Fruit fly (Drosophila melanogaster) whole organism, embryonic: ENCODE data around the gene unc-119.
A peak's percentile ranks its signal among the peaks of the same experiment; 100 is the strongest.

Experiments
- Atf6 ChIP-seq: fragments of 200-800 bp; sonication (Bioruptor generic); IDR thresholded peaks from 2 replicates; pipeline ENCODE4 v1.3.6; 2022; ENCODE audit warnings: missing biosample characterization, missing genetic modification characterization
- CG10431 ChIP-seq: fragments of 200-800 bp; sonication (Bioruptor generic); optimal IDR thresholded peaks from 3 replicates; lab custom pipeline; 2018; ENCODE audit warnings: missing biosample characterization, mild to moderate bottlenecking, missing genetic modification characterization
- CG11247 ChIP-seq: fragments of 200-800 bp; sonication (Bioruptor generic); IDR thresholded peaks from 2 replicates; pipeline ENCODE4 v1.3.6; 2022; ENCODE audit warnings: missing biosample characterization, missing genetic modification characterization
- CG11696 ChIP-seq: fragments of 200-800 bp; sonication (Bioruptor generic); IDR thresholded peaks from 2 replicates; pipeline ENCODE4 v1.3.6; 2022; ENCODE audit warnings: missing biosample characterization, missing genetic modification characterization
- CG12236 ChIP-seq: fragments of 200-800 bp; sonication (Bioruptor generic); optimal IDR thresholded peaks from 2 replicates; lab custom pipeline; 2016; ENCODE audit warnings: missing biosample characterization, missing genetic modification characterization
- CG14965 ChIP-seq: fragments of 200-800 bp; sonication (Bioruptor generic); optimal IDR thresholded peaks from 2 replicates; lab custom pipeline; 2016; ENCODE audit warnings: missing biosample characterization, missing genetic modification characterization, borderline replicate concordance
- CG15514 ChIP-seq: fragments of 200-800 bp; sonication (Bioruptor generic); optimal IDR thresholded peaks from 3 replicates; lab custom pipeline; 2017; ENCODE audit warnings: missing biosample characterization, missing genetic modification characterization, mild to moderate bottlenecking, moderate library complexity, missing genetic modification reagents
- CG17328 ChIP-seq: fragments of 200-800 bp; sonication (Bioruptor generic); IDR thresholded peaks from 2 replicates; pipeline ENCODE4 v1.3.6; 2022; ENCODE audit warnings: missing biosample characterization, missing genetic modification characterization
- CG18262 ChIP-seq: fragments of 200-800 bp; optimal IDR thresholded peaks from 3 replicates; lab custom pipeline; 2019; ENCODE audit warnings: missing biosample characterization, mild to moderate bottlenecking, missing genetic modification characterization, moderate library complexity
- CG1832 ChIP-seq: fragments of 200-800 bp; sonication (Bioruptor generic); optimal IDR thresholded peaks from 2 replicates; lab custom pipeline; 2017; ENCODE audit warnings: missing biosample characterization, mild to moderate bottlenecking, missing genetic modification characterization, inconsistent platforms
- CG2129 ChIP-seq: fragments of 200-800 bp; sonication (Bioruptor generic); IDR thresholded peaks from 2 replicates; pipeline ENCODE4 v1.3.6; 2022; ENCODE audit warnings: missing biosample characterization, missing genetic modification characterization; ENCODE audit not compliant: partially characterized antibody
- CG30431 ChIP-seq: fragments of 200-800 bp; sonication (Bioruptor generic); optimal IDR thresholded peaks from 2 replicates; lab custom pipeline; 2017; ENCODE audit warnings: missing biosample characterization, missing genetic modification characterization
- CG3995 ChIP-seq: fragments of 200-800 bp; sonication (Bioruptor generic); optimal IDR thresholded peaks from 3 replicates; lab custom pipeline; 2016; ENCODE audit warnings: missing biosample characterization, missing genetic modification characterization
- CG4617 ChIP-seq: fragments of 200-800 bp; sonication (Bioruptor generic); optimal IDR thresholded peaks from 3 replicates; lab custom pipeline; 2016; ENCODE audit warnings: missing biosample characterization, missing genetic modification characterization, borderline replicate concordance
- CG4820 ChIP-seq: fragments of 200-800 bp; sonication (Bioruptor generic); optimal IDR thresholded peaks from 3 replicates; lab custom pipeline; 2016; ENCODE audit warnings: missing biosample characterization, missing genetic modification characterization
- CG6254 ChIP-seq: fragments of 200-800 bp; sonication (Bioruptor generic); optimal IDR thresholded peaks from 3 replicates; lab custom pipeline; 2017; ENCODE audit warnings: mild to moderate bottlenecking, missing biosample characterization, missing genetic modification reagents, missing genetic modification characterization
- CG6654 ChIP-seq: fragments of 200-800 bp; sonication (Bioruptor generic); optimal IDR thresholded peaks from 2 replicates; lab custom pipeline; 2017; ENCODE audit warnings: missing biosample characterization, mild to moderate bottlenecking, missing genetic modification characterization
- CG6854 ChIP-seq: fragments of 200-800 bp; sonication (Bioruptor generic); optimal IDR thresholded peaks from 3 replicates; lab custom pipeline; 2017; ENCODE audit warnings: missing biosample characterization, mild to moderate bottlenecking, missing genetic modification characterization
- CG7372 ChIP-seq: fragments of 200-800 bp; sonication (Bioruptor generic); IDR thresholded peaks from 2 replicates; pipeline ENCODE4 v1.3.6; 2022; ENCODE audit warnings: missing biosample characterization, missing genetic modification characterization
- CG8359 ChIP-seq: fragments of 200-800 bp; sonication (Bioruptor generic); optimal IDR thresholded peaks from 2 replicates; lab custom pipeline; 2017; ENCODE audit warnings: missing biosample characterization, mild to moderate bottlenecking, missing genetic modification characterization, borderline replicate concordance
- CG8765 ChIP-seq: fragments of 200-800 bp; sonication (Bioruptor generic); IDR thresholded peaks from 2 replicates; pipeline ENCODE4 v1.3.6; 2022; ENCODE audit warnings: missing biosample characterization, missing genetic modification characterization
- CG9797 ChIP-seq: fragments of 200-800 bp; sonication (Bioruptor generic); optimal IDR thresholded peaks from 3 replicates; lab custom pipeline; 2018; ENCODE audit warnings: missing biosample characterization, mild to moderate bottlenecking, missing genetic modification characterization
- Dek ChIP-seq: fragments of 200-800 bp; sonication (Bioruptor generic); optimal IDR thresholded peaks from 3 replicates; lab custom pipeline; 2019; ENCODE audit warnings: missing biosample characterization, mild to moderate bottlenecking, missing genetic modification characterization, moderate library complexity
- Dfd ChIP-seq, 2 experiments: fragments of >200 bp; optimal IDR thresholded peaks; 2 replicates each; lab custom pipeline; 2017; ENCODE audit warnings: missing biosample characterization in 2 of 2, missing genetic modification characterization in 2 of 2
- Dref ChIP-seq: fragments of 200-800 bp; sonication (Bioruptor generic); IDR thresholded peaks from 2 replicates; pipeline ENCODE4 v1.3.6; 2022; ENCODE audit warnings: missing biosample characterization, missing genetic modification characterization
- Ptx1 ChIP-seq: fragments of 200-800 bp; sonication (Bioruptor generic); IDR thresholded peaks from 2 replicates; pipeline ENCODE4 v1.3.6; 2022; ENCODE audit warnings: missing biosample characterization, missing genetic modification characterization
- Vsx1 ChIP-seq: fragments of 200-800 bp; sonication (Bioruptor generic); optimal IDR thresholded peaks from 2 replicates; lab custom pipeline; 2017; ENCODE audit warnings: missing biosample characterization, mild to moderate bottlenecking, missing genetic modification characterization, missing genetic modification reagents
- ash1 ChIP-seq: fragments of 200-800 bp; sonication (Bioruptor generic); optimal IDR thresholded peaks from 2 replicates; lab custom pipeline; 2018; ENCODE audit warnings: missing biosample characterization, mild to moderate bottlenecking, missing genetic modification characterization
- bbx ChIP-seq: fragments of 200-800 bp; sonication (Bioruptor generic); IDR thresholded peaks from 2 replicates; pipeline ENCODE4 v1.3.6; 2022; ENCODE audit warnings: missing biosample characterization, missing genetic modification characterization; ENCODE audit not compliant: partially characterized antibody
- bcd ChIP-seq: fragments of 200-800 bp; sonication (Bioruptor generic); optimal IDR thresholded peaks from 2 replicates; lab custom pipeline; 2017; ENCODE audit warnings: missing biosample characterization, mild to moderate bottlenecking, missing genetic modification characterization
- bsh ChIP-seq, 2 experiments: fragments of 200-800 bp; sonication (Bioruptor generic); optimal IDR thresholded peaks; 2 replicates each; lab custom pipeline; 2017 to 2018; ENCODE audit warnings: mild to moderate bottlenecking in 2 of 2, missing biosample characterization in 2 of 2, missing genetic modification characterization in 2 of 2, moderate library complexity in 1 of 2
- corto ChIP-seq: fragments of 200-800 bp; sonication (Bioruptor generic); optimal IDR thresholded peaks from 2 replicates; lab custom pipeline; 2016; ENCODE audit warnings: missing biosample characterization, mild to moderate bottlenecking, missing genetic modification characterization, moderate library complexity
- cwo ChIP-seq: fragments of 200-800 bp; sonication (Bioruptor generic); optimal IDR thresholded peaks from 3 replicates; lab custom pipeline; 2017; ENCODE audit warnings: missing biosample characterization, missing genetic modification characterization, mild to moderate bottlenecking, moderate library complexity, missing genetic modification reagents
- da ChIP-seq: fragments of 200-800 bp; sonication (Bioruptor generic); optimal IDR thresholded peaks from 2 replicates; lab custom pipeline; 2016; ENCODE audit warnings: missing biosample characterization, missing genetic modification characterization
- disco-r ChIP-seq: fragments of 200-800 bp; sonication (Bioruptor generic); optimal IDR thresholded peaks from 2 replicates; lab custom pipeline; 2016; ENCODE audit warnings: missing biosample characterization, missing genetic modification characterization
- exex ChIP-seq: fragments of 200-800 bp; sonication (Bioruptor generic); optimal IDR thresholded peaks from 4 replicates; lab custom pipeline; 2018; ENCODE audit warnings: missing biosample characterization, mild to moderate bottlenecking, missing genetic modification characterization, moderate library complexity
- h ChIP-seq: fragments of >200 bp; optimal IDR thresholded peaks from 2 replicates; lab custom pipeline; 2017
- ham ChIP-seq: fragments of 200-800 bp; sonication (Bioruptor generic); IDR thresholded peaks from 2 replicates; pipeline ENCODE4 v1.3.6; 2022; ENCODE audit warnings: missing biosample characterization, missing genetic modification characterization
- hb ChIP-seq: fragments of 200-800 bp; sonication (Bioruptor generic); IDR thresholded peaks from 3 replicates; pipeline ENCODE4 v1.3.6; 2022; ENCODE audit warnings: missing biosample characterization, missing genetic modification characterization; ENCODE audit not compliant: partially characterized antibody
- hbn ChIP-seq: fragments of 200-800 bp; sonication (Bioruptor generic); IDR thresholded peaks from 2 replicates; pipeline ENCODE4 v1.3.6; 2022; ENCODE audit warnings: missing biosample characterization, missing genetic modification characterization; ENCODE audit not compliant: partially characterized antibody
- klu ChIP-seq: fragments of 200-800 bp; sonication (Bioruptor generic); IDR thresholded peaks from 2 replicates; pipeline ENCODE4 v1.3.6; 2022; ENCODE audit warnings: missing biosample characterization, missing genetic modification characterization
- kni ChIP-seq: fragments of 200-800 bp; sonication (Bioruptor generic); optimal IDR thresholded peaks from 3 replicates; lab custom pipeline; 2017; ENCODE audit warnings: mild to moderate bottlenecking, missing biosample characterization, missing genetic modification reagents, missing genetic modification characterization
- lab ChIP-seq: fragments of 200-800 bp; sonication (Bioruptor generic); optimal IDR thresholded peaks from 3 replicates; lab custom pipeline; 2017; ENCODE audit warnings: missing biosample characterization, missing genetic modification characterization, mild to moderate bottlenecking, moderate library complexity, missing genetic modification reagents
- nom ChIP-seq: fragments of 200-800 bp; sonication (Bioruptor generic); optimal IDR thresholded peaks from 2 replicates; lab custom pipeline; 2017; ENCODE audit warnings: missing biosample characterization, missing genetic modification characterization, mild to moderate bottlenecking, moderate library complexity, missing genetic modification reagents
- psq ChIP-seq: fragments of 200-800 bp; sonication (Bioruptor generic); optimal IDR thresholded peaks from 2 replicates; lab custom pipeline; 2017; ENCODE audit warnings: missing biosample characterization, missing genetic modification characterization
- tio ChIP-seq: fragments of 200-800 bp; sonication (Bioruptor generic); optimal IDR thresholded peaks from 2 replicates; lab custom pipeline; 2017; ENCODE audit warnings: missing biosample characterization, missing genetic modification characterization, inconsistent platforms
- zfh1 ChIP-seq: fragments of 200-800 bp; sonication (Bioruptor generic); IDR thresholded peaks from 3 replicates; pipeline ENCODE4 v1.3.6; 2022; ENCODE audit warnings: missing biosample characterization, missing genetic modification characterization

Gene unc-119

dm6 chrX:7301351-7302328 lies 10.5 kb upstream of the unc-119 start (continued):
- TF ChIP-seq Ptx1 (GFP tag; lab: Robert Waterston, UW) (peak; percentile 63), da (GFP tag; lab: Kevin White, UChicago) (no peak), CG6654 (peak; percentile 50), Dek (tag; lab: Kevin White, UChicago) (no peak), ham (GFP tag; lab: Robert Waterston, UW) (no peak), CG4820 (GFP tag; lab: Kevin White, UChicago) (peak; percentile 52), hb (GFP tag; lab: Robert Waterston, UW) (no peak), disco-r (GFP tag; lab: Kevin White, UChicago) (no peak), CG8765 (GFP tag; lab: Robert Waterston, UW) (no peak), CG3995 (GFP tag; lab: Kevin White, UChicago) (peak; percentile 2), CG18262 (peak; percentile 90), exex (tag; lab: Kevin White, UChicago) (peak; percentile 26), CG6854 (no peak), bsh (GFP tag; optimal IDR thresholded peaks at IDR 0.05; lab: Kevin White, UChicago) (peak; percentile 43 to 69), CG6254 (GFP tag; lab: Kevin White, UChicago) (peak; percentile 48), Dfd (GFP tag; optimal IDR thresholded peaks at IDR 0.05; lab: Kevin White, UChicago) (no peak), CG11247 (peak; percentile 39; the same call in 1 of the 2 replicates), bcd (GFP tag; lab: Kevin White, UChicago) (peak; percentile 59), Atf6 (no peak), kni (GFP tag; lab: Kevin White, UChicago) (no peak), klu (GFP tag; lab: Robert Waterston, UW) (no peak), cwo (peak; percentile 6), CG7372 (no peak), psq (GFP tag; lab: Kevin White, UChicago) (no peak), CG11696 (peak; percentile 87), CG8359 (GFP tag; lab: Kevin White, UChicago) (peak; percentile 43), CG15514 (GFP tag; lab: Kevin White, UChicago) (no peak), corto (GFP tag; lab: Kevin White, UChicago) (no peak), CG12236 (peak; percentile 45), CG9797 (GFP tag; lab: Kevin White, UChicago) (no peak), lab (GFP tag; lab: Kevin White, UChicago) (peak; percentile 3), CG2129 (no peak), CG14965 (GFP tag; lab: Kevin White, UChicago) (no peak), tio (peak; percentile 70), zfh1 (GFP tag; lab: Robert Waterston, UW) (peak; percentile 55; the same call in 2 of the 3 replicates), CG30431 (peak; percentile 29), CG4617 (GFP tag; lab: Kevin White, UChicago) (no peak), CG17328 (GFP tag; lab: Robert Waterston, UW) (peak; percentile 23; the same call in 1 of the 2 replicates), ash1 (no peak), hbn (GFP tag; lab: Robert Waterston, UW) (no peak), nom (GFP tag; lab: Kevin White, UChicago) (peak; percentile 14), bbx (GFP tag; lab: Robert Waterston, UW) (no peak), CG10431 (GFP tag; lab: Kevin White, UChicago) (peak; percentile 43), Vsx1 (GFP tag; lab: Kevin White, UChicago) (no peak), h (lab: Kevin White, UChicago) (no peak), Dref (GFP tag; lab: Robert Waterston, UW) (no peak), CG1832 (peak; percentile 52)
